Fruit fly (Drosophila melanogaster) whole organism, embryonic: ENCODE measurements around the gene CG8176.

ENCODE experiments used
- Awh ChIP-seq: fragments of 200-800 bp; sonication (Bioruptor generic); IDR thresholded peaks from 2 replicates; pipeline ENCODE4, ENCODE4 v1.3.6; 2022; ENCODE audit warnings: missing biosample characterization, missing genetic modification characterization
- CG12219 ChIP-seq: fragments of 200-800 bp; sonication (Bioruptor generic); optimal IDR thresholded peaks from 3 replicates; lab custom pipeline; 2018; ENCODE audit warnings: missing biosample characterization, mild to moderate bottlenecking, missing genetic modification characterization
- CG12299 ChIP-seq: fragments of 200-800 bp; sonication (Bioruptor generic); optimal IDR thresholded peaks from 2 replicates; lab custom pipeline; 2018; ENCODE audit warnings: missing biosample characterization, mild to moderate bottlenecking, missing genetic modification characterization
- CG1233 ChIP-seq: fragments of 200-800 bp; sonication (Bioruptor generic); optimal IDR thresholded peaks from 4 replicates; lab custom pipeline; 2018; ENCODE audit warnings: missing biosample characterization, mild to moderate bottlenecking, missing genetic modification characterization
- CG13123 ChIP-seq: fragments of 200-800 bp; sonication (Bioruptor generic); optimal IDR thresholded peaks from 2 replicates; lab custom pipeline; 2016; ENCODE audit warnings: missing biosample characterization, missing genetic modification characterization
- CG14667 ChIP-seq: fragments of 200-800 bp; sonication (Bioruptor generic); IDR thresholded peaks from 2 replicates; pipeline ENCODE4 v1.3.6; 2022; ENCODE audit warnings: missing biosample characterization, missing genetic modification characterization
- CG14710 ChIP-seq: fragments of 200-800 bp; sonication (Bioruptor generic); optimal IDR thresholded peaks from 3 replicates; lab custom pipeline; 2019; ENCODE audit warnings: missing biosample characterization, mild to moderate bottlenecking, missing genetic modification characterization, moderate library complexity
- CG15696 ChIP-seq: fragments of 200-800 bp; sonication (Bioruptor generic); optimal IDR thresholded peaks from 2 replicates; lab custom pipeline; 2019; ENCODE audit warnings: missing biosample characterization, mild to moderate bottlenecking, missing genetic modification characterization, moderate library complexity
- CG1603 ChIP-seq: fragments of 200-800 bp; sonication (Bioruptor generic); optimal IDR thresholded peaks from 2 replicates; lab custom pipeline; 2019; ENCODE audit warnings: missing biosample characterization, mild to moderate bottlenecking, missing genetic modification characterization, moderate library complexity
- CG17612 ChIP-seq: fragments of 200-800 bp; sonication (Bioruptor generic); IDR thresholded peaks from 2 replicates; pipeline ENCODE4 v1.3.6; 2022; ENCODE audit warnings: missing biosample characterization, missing genetic modification characterization
- CG17829 ChIP-seq: fragments of 200-800 bp; optimal IDR thresholded peaks from 2 replicates; lab custom pipeline; 2019; ENCODE audit warnings: missing biosample characterization, mild to moderate bottlenecking, missing genetic modification characterization, moderate library complexity
- CG2712 ChIP-seq: fragments of 200-800 bp; optimal IDR thresholded peaks from 3 replicates; lab custom pipeline; 2019; ENCODE audit warnings: missing biosample characterization, mild to moderate bottlenecking, missing genetic modification characterization, moderate library complexity
- CG4282 ChIP-seq: fragments of 200-800 bp; sonication (Bioruptor generic); optimal IDR thresholded peaks from 2 replicates; lab custom pipeline; 2016; ENCODE audit warnings: missing biosample characterization, missing genetic modification characterization
- CG4328 ChIP-seq: fragments of 200-800 bp; sonication (Bioruptor generic); optimal IDR thresholded peaks from 3 replicates; lab custom pipeline; 2017; ENCODE audit warnings: missing biosample characterization, missing genetic modification reagents, missing genetic modification characterization
- CG4360 ChIP-seq: fragments of 200-800 bp; sonication (Bioruptor generic); IDR thresholded peaks from 2 replicates; pipeline ENCODE4 v1.3.6; 2022; ENCODE audit warnings: missing biosample characterization, missing genetic modification characterization
- CG43689 ChIP-seq: fragments of 200-800 bp; sonication (Bioruptor generic); IDR thresholded peaks from 2 replicates; pipeline ENCODE4 v1.3.6; 2022; ENCODE audit warnings: missing biosample characterization, missing genetic modification characterization
- CG4617 ChIP-seq: fragments of 200-800 bp; sonication (Bioruptor generic); optimal IDR thresholded peaks from 3 replicates; lab custom pipeline; 2016; ENCODE audit warnings: missing biosample characterization, missing genetic modification characterization, borderline replicate concordance
- CG7357 ChIP-seq: fragments of 200-800 bp; sonication (Bioruptor generic); IDR thresholded peaks from 3 replicates; pipeline ENCODE4 v1.3.6; 2022; ENCODE audit warnings: missing biosample characterization, missing genetic modification characterization
- CG7372 ChIP-seq: fragments of 200-800 bp; sonication (Bioruptor generic); IDR thresholded peaks from 2 replicates; pipeline ENCODE4 v1.3.6; 2022; ENCODE audit warnings: missing biosample characterization, missing genetic modification characterization
- CG7556 ChIP-seq: fragments of 200-800 bp; sonication (Bioruptor generic); optimal IDR thresholded peaks from 2 replicates; lab custom pipeline; 2017; ENCODE audit warnings: missing biosample characterization, mild to moderate bottlenecking, missing genetic modification characterization
- CG8290 ChIP-seq, 3 experiments: fragments of 200-800 bp; sonication (Bioruptor generic); optimal IDR thresholded peaks; 2 replicates each; lab custom pipeline; 2016 to 2019; ENCODE audit warnings: missing biosample characterization in 3 of 3, missing genetic modification characterization in 3 of 3, mild to moderate bottlenecking in 2 of 3, moderate library complexity in 1 of 3
- CG9437 ChIP-seq: fragments of 200-800 bp; sonication (Bioruptor generic); optimal IDR thresholded peaks from 2 replicates; lab custom pipeline; 2018; ENCODE audit warnings: missing biosample characterization, mild to moderate bottlenecking, missing genetic modification characterization
- CG9609 ChIP-seq: fragments of 200-800 bp; sonication (Bioruptor generic); optimal IDR thresholded peaks from 3 replicates; lab custom pipeline; 2016; ENCODE audit warnings: missing biosample characterization, missing genetic modification characterization
- CTCF ChIP-seq: fragments of 200-800 bp; sonication (Bioruptor generic); optimal IDR thresholded peaks from 2 replicates; lab custom pipeline; 2017; ENCODE audit warnings: missing biosample characterization, mild to moderate bottlenecking, missing genetic modification characterization, moderate library complexity
- D19A ChIP-seq: fragments of 200-800 bp; optimal IDR thresholded peaks from 3 replicates; lab custom pipeline; 2019; ENCODE audit warnings: missing biosample characterization, mild to moderate bottlenecking, missing genetic modification characterization, moderate library complexity
- Deaf1 ChIP-seq: fragments of 200-800 bp; optimal IDR thresholded peaks from 3 replicates; lab custom pipeline; 2019; ENCODE audit warnings: missing biosample characterization, mild to moderate bottlenecking, missing genetic modification characterization, moderate library complexity
- Dip2 ChIP-seq: fragments of 200-800 bp; sonication (Bioruptor generic); IDR thresholded peaks from 2 replicates; pipeline ENCODE4 v1.3.6; 2022; ENCODE audit warnings: missing biosample characterization, missing genetic modification characterization
- HLH3B ChIP-seq: fragments of 200-800 bp; sonication (Bioruptor generic); IDR thresholded peaks from 2 replicates; pipeline ENCODE4 v1.3.6; 2022; ENCODE audit warnings: missing biosample characterization, missing genetic modification characterization
- Hmx ChIP-seq: fragments of 200-800 bp; sonication (Bioruptor generic); optimal IDR thresholded peaks from 2 replicates; lab custom pipeline; 2016; ENCODE audit warnings: missing biosample characterization, missing genetic modification characterization
- Hr39 ChIP-seq: fragments of >200 bp; optimal IDR thresholded peaks from 2 replicates; lab custom pipeline; 2017
- Mad ChIP-seq: fragments of 200-800 bp; sonication (Bioruptor generic); optimal IDR thresholded peaks from 2 replicates; lab custom pipeline; 2016; ENCODE audit warnings: missing biosample characterization, missing genetic modification characterization
- Pdp1 ChIP-seq, 2 experiments: fragments of 200-800 bp; sonication (Bioruptor generic); optimal IDR thresholded peaks; 3 replicates each; lab custom pipeline; 2016; ENCODE audit warnings: missing biosample characterization in 2 of 2, missing genetic modification characterization in 2 of 2, mild to moderate bottlenecking in 1 of 2, moderate library complexity in 1 of 2
- Ptx1 ChIP-seq: fragments of 200-800 bp; sonication (Bioruptor generic); IDR thresholded peaks from 2 replicates; pipeline ENCODE4 v1.3.6; 2022; ENCODE audit warnings: missing biosample characterization, missing genetic modification characterization
- Ravus ChIP-seq: fragments of 200-800 bp; sonication (Bioruptor generic); IDR thresholded peaks from 2 replicates; pipeline ENCODE4 v1.3.6; 2022; ENCODE audit warnings: missing biosample characterization, missing genetic modification characterization
- TFAM ChIP-seq: fragments of 200-800 bp; sonication (Bioruptor generic); optimal IDR thresholded peaks from 2 replicates; lab custom pipeline; 2017; ENCODE audit warnings: missing biosample characterization, missing genetic modification characterization, inconsistent platforms
- abd-A ChIP-seq: fragments of 200-800 bp; sonication (Bioruptor generic); optimal IDR thresholded peaks from 3 replicates; lab custom pipeline; 2019; ENCODE audit warnings: missing biosample characterization, mild to moderate bottlenecking, missing genetic modification characterization, moderate library complexity
- ac ChIP-seq: fragments of 200-800 bp; sonication (Bioruptor generic); optimal IDR thresholded peaks from 3 replicates; lab custom pipeline; 2017; ENCODE audit warnings: missing biosample characterization, mild to moderate bottlenecking, missing genetic modification characterization
- ase ChIP-seq: fragments of 200-800 bp; sonication (Bioruptor generic); IDR thresholded peaks from 3 replicates; pipeline ENCODE4 v1.3.6; 2022; ENCODE audit warnings: missing biosample characterization, missing genetic modification characterization
- chif ChIP-seq, 2 experiments: fragments of 200-800 bp; sonication (Bioruptor generic); optimal IDR thresholded peaks; 3 replicates each; lab custom pipeline; 2016; ENCODE audit warnings: missing biosample characterization in 2 of 2, missing genetic modification characterization in 2 of 2
- dmrt99B ChIP-seq: fragments of 200-800 bp; sonication (Bioruptor generic); optimal IDR thresholded peaks from 2 replicates; lab custom pipeline; 2018; ENCODE audit warnings: missing biosample characterization, mild to moderate bottlenecking, missing genetic modification characterization, moderate library complexity
- eyg ChIP-seq: fragments of 200-800 bp; sonication (Bioruptor generic); optimal IDR thresholded peaks from 3 replicates; lab custom pipeline; 2016; ENCODE audit warnings: missing biosample characterization, missing genetic modification characterization
- fd102C ChIP-seq: fragments of 200-800 bp; sonication (Bioruptor generic); optimal IDR thresholded peaks from 2 replicates; lab custom pipeline; 2018; ENCODE audit warnings: missing biosample characterization, mild to moderate bottlenecking, missing genetic modification characterization, moderate library complexity
- fd96Cb ChIP-seq: fragments of 200-800 bp; sonication (Bioruptor generic); optimal IDR thresholded peaks from 2 replicates; lab custom pipeline; 2018; ENCODE audit warnings: missing biosample characterization, mild to moderate bottlenecking, missing genetic modification characterization, moderate library complexity
- mam ChIP-seq: fragments of 200-800 bp; sonication (Bioruptor generic); optimal IDR thresholded peaks from 3 replicates; lab custom pipeline; 2016; ENCODE audit warnings: missing biosample characterization, missing genetic modification characterization
- mirr ChIP-seq: fragments of 200-800 bp; sonication (Bioruptor generic); optimal IDR thresholded peaks from 3 replicates; lab custom pipeline; 2018; ENCODE audit warnings: missing biosample characterization, mild to moderate bottlenecking, missing genetic modification characterization
- mld ChIP-seq: fragments of 200-800 bp; sonication (Bioruptor generic); IDR thresholded peaks from 3 replicates; pipeline ENCODE4 v1.3.6; 2022; ENCODE audit warnings: missing biosample characterization, missing genetic modification characterization; ENCODE audit not compliant: partially characterized antibody
- nerfin-1 ChIP-seq: fragments of 200-800 bp; sonication (Bioruptor generic); optimal IDR thresholded peaks from 3 replicates; lab custom pipeline; 2019; ENCODE audit warnings: missing biosample characterization, mild to moderate bottlenecking, missing genetic modification characterization, moderate library complexity
- sisA ChIP-seq: fragments of 200-800 bp; sonication (Bioruptor generic); IDR thresholded peaks from 2 replicates; pipeline ENCODE4 v1.3.6; 2022; ENCODE audit warnings: missing biosample characterization, missing genetic modification characterization
- slou ChIP-seq: fragments of 200-800 bp; sonication (Bioruptor generic); optimal IDR thresholded peaks from 3 replicates; lab custom pipeline; 2016; ENCODE audit warnings: missing biosample characterization, missing genetic modification characterization
- tll ChIP-seq, 2 experiments: fragments of 200-800 bp in 1 of 2; fragments of >200 bp in 1 of 2; sonication (Bioruptor generic) in 1 of 2; optimal IDR thresholded peaks; 2 replicates each; lab custom pipeline; 2017 to 2019; ENCODE audit warnings: missing biosample characterization in 2 of 2, missing genetic modification characterization in 2 of 2, mild to moderate bottlenecking in 1 of 2, moderate library complexity in 1 of 2
- vvl ChIP-seq: fragments of 200-800 bp; sonication (Bioruptor generic); IDR thresholded peaks from 2 replicates; pipeline ENCODE4 v1.3.6; 2022; ENCODE audit warnings: missing biosample characterization, missing genetic modification characterization

Gene CG8176

dm6 chr3R:9551013-9551658 lies 35.3 kb downstream of the CG8176 start (continued):
- TF ChIP-seq Hmx (GFP tag; lab: Kevin White, UChicago) = no peak
- TF ChIP-seq tll (GFP tag; optimal IDR thresholded peaks at IDR 0.05; lab: Kevin White, UChicago) = no peak
- TF ChIP-seq CG7372 (GFP tag; lab: Robert Waterston, UW) = no peak
- peak; percentile 3 for TF ChIP-seq ac (GFP tag; lab: Kevin White, UChicago)
- TF ChIP-seq CG4360 = no peak
- no peak for TF ChIP-seq mld (GFP tag; lab: Robert Waterston, UW)
- TF ChIP-seq mirr = peak; percentile 96
- no peak for TF ChIP-seq CG14667 (GFP tag; lab: Robert Waterston, UW)
- TF ChIP-seq sisA = no peak
- peak; percentile 21 for TF ChIP-seq mam
- TF ChIP-seq eyg (GFP tag; lab: Kevin White, UChicago) = no peak
- TF ChIP-seq Ptx1 (GFP tag; lab: Robert Waterston, UW) = no peak
- peak; percentile 3 for TF ChIP-seq CG4617
- no peak for TF ChIP-seq CG15696 (tag; lab: Kevin White, UChicago)
- TF ChIP-seq Hr39 (lab: Kevin White, UChicago) = no peak
- TF ChIP-seq CG1233 (GFP tag; lab: Kevin White, UChicago) = peak; percentile 54
- TF ChIP-seq CG9437 (GFP tag; lab: Kevin White, UChicago) = peak; percentile 23
- TF ChIP-seq Ravus (GFP tag; lab: Robert Waterston, UW) = no peak
- peak; percentile 43 for TF ChIP-seq nerfin-1
- TF ChIP-seq CG13123 (GFP tag; lab: Kevin White, UChicago) = no peak
- TF ChIP-seq CG7357 (GFP tag; lab: Robert Waterston, UW) = no peak
- TF ChIP-seq CG17612 = no peak
- no peak for TF ChIP-seq fd96Cb
- no peak for TF ChIP-seq chif (GFP tag; optimal IDR thresholded peaks at IDR 0.05; lab: Kevin White, UChicago)
- peak; percentile 56 for TF ChIP-seq CG4328 (GFP tag; lab: Kevin White, UChicago)
- peak; percentile 0 for TF ChIP-seq D19A (tag; lab: Kevin White, UChicago)
- TF ChIP-seq CG12219 (GFP tag; lab: Kevin White, UChicago) = peak; percentile 62
- TF ChIP-seq CG17829 (tag; lab: Kevin White, UChicago) = no peak
- peak; percentile 13 for TF ChIP-seq CTCF
- peak; percentile 48 for TF ChIP-seq CG1603
- TF ChIP-seq CG2712 (tag; lab: Kevin White, UChicago) = no peak
- peak; percentile 31 for TF ChIP-seq CG7556 (GFP tag; lab: Kevin White, UChicago)
- TF ChIP-seq vvl (GFP tag; lab: Robert Waterston, UW) = no peak
- TF ChIP-seq abd-A (tag; lab: Kevin White, UChicago) = no peak
- no peak for TF ChIP-seq slou (GFP tag; lab: Kevin White, UChicago)
- TF ChIP-seq CG4282 (GFP tag; lab: Kevin White, UChicago) = peak; percentile 18
- peak; percentile 11 to 74 for TF ChIP-seq Pdp1 (GFP tag; optimal IDR thresholded peaks at IDR 0.05; lab: Kevin White, UChicago)
- no peak for TF ChIP-seq ase (GFP tag; lab: Robert Waterston, UW)
- no peak for TF ChIP-seq CG9609 (GFP tag; lab: Kevin White, UChicago)
- no peak for TF ChIP-seq Awh (GFP tag; lab: Robert Waterston, UW)
- TF ChIP-seq Deaf1 (tag; lab: Kevin White, UChicago) = peak; percentile 49
- TF ChIP-seq Mad (GFP tag; lab: Kevin White, UChicago) = no peak
- TF ChIP-seq TFAM (GFP tag; lab: Kevin White, UChicago) = no peak
- TF ChIP-seq CG12299 = no peak
- no peak for TF ChIP-seq CG14710 (tag; lab: Kevin White, UChicago)
- no peak for TF ChIP-seq HLH3B
- TF ChIP-seq CG43689 (GFP tag; lab: Robert Waterston, UW) = no peak
- no peak for TF ChIP-seq fd102C (GFP tag; lab: Kevin White, UChicago)
- TF ChIP-seq Dip2 (GFP tag; lab: Robert Waterston, UW) = no peak
- no peak for TF ChIP-seq CG8290 (GFP tag; optimal IDR thresholded peaks at IDR 0.05; lab: Kevin White, UChicago)
- TF ChIP-seq CG8290 (tag; optimal IDR thresholded peaks at IDR 0.05; lab: Kevin White, UChicago) = peak; percentile 46 to 73
- TF ChIP-seq dmrt99B = no peak
